Worm (Caenorhabditis elegans): ENCODE results near the gene Y66D12A.30.
A peak's percentile ranks its signal among the peaks of the same experiment; 100 is the strongest.

Y66D12A.30 gene

ce11 chrIII:11588911-11589310 lies 20.8 kb upstream of the Y66D12A.30 start, which contains the start of gene Y66D12A.3:
TSS of gene Y66D12A.3 (plus strand) at chrIII:11589211.
- TF ChIP-seq F13H6.1 (tag; optimal IDR thresholded peaks at IDR 0.05), result no peak
- TF ChIP-seq odd-2 (tag; optimal IDR thresholded peaks at IDR 0.05), result no peak
- TF ChIP-seq hlh-8 (tag; optimal IDR thresholded peaks at IDR 0.05), result no peak
- TF ChIP-seq sox-2 (GFP tag; IDR thresholded peaks at IDR 0.05), result no peak
- TF ChIP-seq C38D4.7 (GFP tag; optimal IDR thresholded peaks at IDR 0.05), result no peak
- no peak for TF ChIP-seq lim-6 (tag; optimal IDR thresholded peaks at IDR 0.05)
- no peak for TF ChIP-seq unc-3 (GFP tag; conservative IDR thresholded peaks at IDR 0.05)
- TF ChIP-seq unc-3 (tag; optimal IDR thresholded peaks at IDR 0.05), result no peak
- no peak for TF ChIP-seq ceh-6 (GFP tag; optimal IDR thresholded peaks at IDR 0.05)
- TF ChIP-seq elt-4 (tag; optimal IDR thresholded peaks at IDR 0.05), result no peak

- TF ChIP-seq nfya-1 (tag; optimal IDR thresholded peaks at IDR 0.05), result peak; percentile 63
- no peak for TF ChIP-seq F13H6.1 (tag; optimal IDR thresholded peaks at IDR 0.05)
- no peak for TF ChIP-seq ceh-30 (tag; optimal IDR thresholded peaks at IDR 0.05)
Measured at ce11 chrIII:11589311-11589710, 20.4 kb upstream of the Y66D12A.30 start.

ce11 chrIII:11590255-11590654 lies 19.4 kb upstream of the Y66D12A.30 start:
- TF ChIP-seq unc-42 (tag; optimal IDR thresholded peaks at IDR 0.05), result no peak
- no peak for TF ChIP-seq sdc-2 (tag; optimal IDR thresholded peaks at IDR 0.05)
- no peak for TF ChIP-seq ttx-3 (tag; optimal IDR thresholded peaks at IDR 0.05)
- TF ChIP-seq pqm-1 (tag; optimal IDR thresholded peaks at IDR 0.05), result no peak
- no peak for TF ChIP-seq hlh-6 (tag; optimal IDR thresholded peaks at IDR 0.05)
- TF ChIP-seq ceh-9 (tag; optimal IDR thresholded peaks at IDR 0.05), result no peak
- TF ChIP-seq pha-2 (tag; optimal IDR thresholded peaks at IDR 0.05), result no peak
- no peak for TF ChIP-seq K02D7.2 (tag; optimal IDR thresholded peaks at IDR 0.05)
- no peak for TF ChIP-seq ets-4 (tag; optimal IDR thresholded peaks at IDR 0.05)
- no peak for TF ChIP-seq F13H6.1 (tag; optimal IDR thresholded peaks at IDR 0.05)
- TF ChIP-seq lim-6 (tag; optimal IDR thresholded peaks at IDR 0.05), result no peak
- no peak for TF ChIP-seq pha-4 (tag; optimal IDR thresholded peaks at IDR 0.05)
- no peak for TF ChIP-seq hlh-30 (tag; optimal IDR thresholded peaks at IDR 0.05; ENCODE audit: insufficient read depth)
- no peak for TF ChIP-seq C38D4.7 (GFP tag; optimal IDR thresholded peaks at IDR 0.05)
- TF ChIP-seq sox-2 (GFP tag; IDR thresholded peaks at IDR 0.05), result no peak
- TF ChIP-seq sox-4 (tag; optimal IDR thresholded peaks at IDR 0.05), result no peak
- TF ChIP-seq ceh-48 (tag; optimal IDR thresholded peaks at IDR 0.05), result no peak

- TF ChIP-seq mec-3 (tag; optimal IDR thresholded peaks at IDR 0.05; ENCODE audit: borderline replicate concordance) (no peak), ceh-48 (tag; optimal IDR thresholded peaks at IDR 0.05) (peak; percentile 13)
Measured at ce11 chrIII:11592096-11592495, 17.6 kb upstream of the Y66D12A.30 start.

ce11 chrIII:11607870-11608269 lies 1.8 kb upstream of the Y66D12A.30 start, which contains the start of gene Y66D12A.1:
TSS of gene Y66D12A.1 (plus strand) at chrIII:11608170.
- TF ChIP-seq zip-5 (tag; optimal IDR thresholded peaks at IDR 0.05) (no peak), ceh-22 (tag; optimal IDR thresholded peaks at IDR 0.05) (no peak), hlh-30 (tag; optimal IDR thresholded peaks at IDR 0.05; ENCODE audit: insufficient read depth) (no peak), ceh-18 (tag; optimal IDR thresholded peaks at IDR 0.05) (no peak), ama-1 (optimal IDR thresholded peaks at IDR 0.05) (no peak), unc-3 (GFP tag; conservative IDR thresholded peaks at IDR 0.05) (no peak), unc-3 (tag; optimal IDR thresholded peaks at IDR 0.05) (no peak), hlh-8 (tag; optimal IDR thresholded peaks at IDR 0.05) (no peak), madf-2 (tag; optimal IDR thresholded peaks at IDR 0.05) (no peak), ref-2 (tag; optimal IDR thresholded peaks at IDR 0.05) (no peak), lin-11 (tag; optimal IDR thresholded peaks at IDR 0.05) (no peak), pat-9 (tag; optimal IDR thresholded peaks at IDR 0.05) (no peak), ceh-45 (GFP tag; IDR thresholded peaks at IDR 0.05) (no peak), eyg-1 (tag; optimal IDR thresholded peaks at IDR 0.05) (no peak)

All from whole organism, late embryonic.